Fruit fly (Drosophila melanogaster) whole organism, wandering third instar larva: ENCODE results near the gene CG15879.

ENCODE experiments used
- CG9705 ChIP-seq: fragments of 200-800 bp; sonication (Bioruptor generic); optimal IDR thresholded peaks from 2 replicates; lab custom pipeline; 2018; ENCODE audit warnings: missing biosample characterization, mild to moderate bottlenecking, missing genetic modification characterization
- CrebA ChIP-seq: fragments of 200-800 bp; sonication (Bioruptor generic); optimal IDR thresholded peaks from 2 replicates; lab custom pipeline; 2016; ENCODE audit warnings: missing biosample characterization, mild to moderate bottlenecking, missing genetic modification characterization, borderline replicate concordance
- Dfd ChIP-seq: fragments of >200 bp; optimal IDR thresholded peaks from 2 replicates; lab custom pipeline; 2017; ENCODE audit warnings: missing biosample characterization, missing genetic modification characterization
- Hr83 ChIP-seq: fragments of 200-300 bp; sonication (Bioruptor generic); optimal IDR thresholded peaks from 2 replicates; lab custom pipeline; 2016; ENCODE audit warnings: missing biosample characterization, mild to moderate bottlenecking, missing genetic modification characterization, moderate library complexity; ENCODE audit not compliant: poor library complexity, severe bottlenecking
- Myc ChIP-seq: fragments of >200 bp; optimal IDR thresholded peaks from 2 replicates; lab custom pipeline; 2017
- OdsH ChIP-seq: fragments of 200-800 bp; sonication (Bioruptor generic); optimal IDR thresholded peaks from 2 replicates; lab custom pipeline; 2016; ENCODE audit warnings: missing biosample characterization, mild to moderate bottlenecking, missing genetic modification characterization
- Rel ChIP-seq, 2 experiments: fragments of 200-800 bp; sonication (Bioruptor generic) in 1 of 2; optimal IDR thresholded peaks; 2 replicates in 1 of 2; 3 replicates in 1 of 2; lab custom pipeline; 2016 to 2019; ENCODE audit warnings: mild to moderate bottlenecking in 2 of 2, missing biosample characterization in 2 of 2, missing genetic modification characterization in 2 of 2, moderate library complexity in 1 of 2
- Sp1 ChIP-seq: fragments of 200-800 bp; sonication (Bioruptor generic); optimal IDR thresholded peaks from 3 replicates; lab custom pipeline; 2019; ENCODE audit warnings: missing biosample characterization, mild to moderate bottlenecking, missing genetic modification characterization, moderate library complexity
- dmrt93B ChIP-seq: fragments of 200-800 bp; sonication (Bioruptor generic); optimal IDR thresholded peaks from 2 replicates; lab custom pipeline; 2018; ENCODE audit warnings: missing biosample characterization, mild to moderate bottlenecking, missing genetic modification characterization
- h ChIP-seq: fragments of 200-800 bp; sonication (Bioruptor generic); optimal IDR thresholded peaks from 3 replicates; lab custom pipeline; 2016; ENCODE audit warnings: missing biosample characterization, mild to moderate bottlenecking, missing genetic modification characterization
- psq ChIP-seq: fragments of 200-800 bp; sonication (Bioruptor generic); optimal IDR thresholded peaks from 3 replicates; lab custom pipeline; 2017; ENCODE audit warnings: missing biosample characterization, mild to moderate bottlenecking, missing genetic modification characterization, moderate library complexity
- woc ChIP-seq: sonication (Bioruptor generic); optimal IDR thresholded peaks from 2 replicates; lab custom pipeline; 2016; ENCODE audit warnings: missing biosample characterization, mild to moderate bottlenecking, missing genetic modification characterization

dm6 chr3L:2157427-2157931 is 11.4 kb downstream of the CG15879 start:
- no peak for TF ChIP-seq Myc (lab: Kevin White, UChicago)
- TF ChIP-seq h (GFP tag; lab: Kevin White, UChicago) = no peak
- no peak for TF ChIP-seq CG9705 (GFP tag; lab: Kevin White, UChicago)
- TF ChIP-seq Hr83 (GFP tag; lab: Kevin White, UChicago) = no peak
- no peak for TF ChIP-seq CrebA
- no peak for TF ChIP-seq Rel (GFP tag; optimal IDR thresholded peaks at IDR 0.05; lab: Kevin White, UChicago)
- TF ChIP-seq Rel (tag; optimal IDR thresholded peaks at IDR 0.05; lab: Kevin White, UChicago) = no peak
- no peak for TF ChIP-seq psq
- no peak for TF ChIP-seq woc (GFP tag; lab: Kevin White, UChicago)
- no peak for TF ChIP-seq dmrt93B
- TF ChIP-seq OdsH (GFP tag; lab: Kevin White, UChicago) = no peak
- TF ChIP-seq Sp1 = no peak
- no peak for TF ChIP-seq Dfd (GFP tag; lab: Kevin White, UChicago)
